Worm (Caenorhabditis elegans) whole organism, mixed stage, embryonic: ENCODE results near the gene T24C4.5.

Experiments
- M03D4.4 ChIP-seq: sonication (generic microtip); optimal IDR thresholded peaks from 2 replicates; lab custom pipeline; 2017; ENCODE audit warnings: mild to moderate bottlenecking, missing genetic modification characterization, missing compliant biosample characterization
- bed-3 ChIP-seq: fragments of 200-800 bp; sonication (Bioruptor generic); optimal IDR thresholded peaks from 3 replicates; lab custom pipeline; 2018; ENCODE audit warnings: mild to moderate bottlenecking, missing genetic modification characterization, moderate library complexity, missing compliant biosample characterization
- blmp-1 ChIP-seq: fragments of 150-350 bp; optimal IDR thresholded peaks from 2 replicates; lab custom pipeline; 2014; ENCODE audit warnings: missing biosample characterization, missing genetic modification characterization
- ceh-39 ChIP-seq: fragments of 150-350 bp; optimal IDR thresholded peaks from 2 replicates; lab custom pipeline; 2014; ENCODE audit warnings: missing biosample characterization, missing genetic modification characterization
- ceh-43 ChIP-seq: fragments of 200-800 bp; sonication (Bioruptor generic); optimal IDR thresholded peaks from 2 replicates; lab custom pipeline; 2018; ENCODE audit warnings: mild to moderate bottlenecking, missing genetic modification characterization, moderate library complexity, missing compliant biosample characterization
- ceh-83 ChIP-seq: fragments of 200-800 bp; sonication (Bioruptor generic); optimal IDR thresholded peaks from 2 replicates; lab custom pipeline; 2018; ENCODE audit warnings: mild to moderate bottlenecking, missing genetic modification characterization, missing compliant biosample characterization
- ces-1 ChIP-seq: fragments of 150-350 bp; optimal IDR thresholded peaks from 2 replicates; lab custom pipeline; 2014; ENCODE audit warnings: missing biosample characterization, missing genetic modification reagents, missing genetic modification characterization
- cnd-1 ChIP-seq: fragments of 200-800 bp; sonication (Bioruptor generic); optimal IDR thresholded peaks from 2 replicates; lab custom pipeline; 2018; ENCODE audit warnings: mild to moderate bottlenecking, missing genetic modification characterization, missing compliant biosample characterization
- drap-1 ChIP-seq: fragments of 200-800 bp; sonication (Bioruptor generic); optimal IDR thresholded peaks from 3 replicates; lab custom pipeline; 2018; ENCODE audit warnings: mild to moderate bottlenecking, missing genetic modification characterization, missing compliant biosample characterization
- elt-1 ChIP-seq: sonication (generic microtip); optimal IDR thresholded peaks from 2 replicates; lab custom pipeline; 2017; ENCODE audit warnings: missing genetic modification characterization, mild to moderate bottlenecking, missing compliant biosample characterization, antibody characterized with exemption, moderate library complexity, borderline replicate concordance; ENCODE audit not compliant: insufficient read depth
- elt-3 ChIP-seq: fragments of 150-350 bp; optimal IDR thresholded peaks from 2 replicates; lab custom pipeline; 2014; ENCODE audit warnings: missing biosample characterization, missing genetic modification characterization
- flh-1 ChIP-seq: fragments of 200-800 bp; sonication (Bioruptor generic); optimal IDR thresholded peaks from 2 replicates; lab custom pipeline; 2018; ENCODE audit warnings: mild to moderate bottlenecking, missing genetic modification characterization, moderate library complexity, missing compliant biosample characterization
- ham-2 ChIP-seq: fragments of 200-800 bp; sonication (Bioruptor generic); optimal IDR thresholded peaks from 2 replicates; lab custom pipeline; 2018; ENCODE audit warnings: mild to moderate bottlenecking, missing genetic modification characterization, missing compliant biosample characterization
- hlh-1 ChIP-seq: fragments of 150-350 bp; optimal IDR thresholded peaks from 2 replicates; lab custom pipeline; 2014; ENCODE audit warnings: missing biosample characterization, missing genetic modification reagents, missing genetic modification characterization
- lin-13 ChIP-seq: fragments of 150-350 bp; optimal IDR thresholded peaks from 2 replicates; lab custom pipeline; 2014; ENCODE audit warnings: missing biosample characterization, missing genetic modification characterization
- lin-32 ChIP-seq: fragments of 200-800 bp; sonication (Bioruptor generic); optimal IDR thresholded peaks from 2 replicates; lab custom pipeline; 2018; ENCODE audit warnings: mild to moderate bottlenecking, missing genetic modification characterization, missing compliant biosample characterization
- lsy-2 ChIP-seq: fragments of 150-350 bp; optimal IDR thresholded peaks from 2 replicates; lab custom pipeline; 2014; ENCODE audit warnings: missing biosample characterization, missing genetic modification characterization
- mab-5 ChIP-seq: fragments of 150-350 bp; optimal IDR thresholded peaks from 2 replicates; lab custom pipeline; 2014; ENCODE audit warnings: missing biosample characterization, missing genetic modification characterization
- mep-1 ChIP-seq: fragments of 150-350 bp; optimal IDR thresholded peaks from 2 replicates; lab custom pipeline; 2017; ENCODE audit warnings: missing biosample characterization, missing genetic modification reagents, missing genetic modification characterization, inconsistent platforms
- mls-2 ChIP-seq: sonication (generic microtip); optimal IDR thresholded peaks from 2 replicates; lab custom pipeline; 2016; ENCODE audit warnings: mild to moderate bottlenecking, missing genetic modification characterization, moderate library complexity, missing compliant biosample characterization
- nhr-12 ChIP-seq: fragments of 150-350 bp; optimal IDR thresholded peaks from 2 replicates; lab custom pipeline; 2014; ENCODE audit warnings: missing biosample characterization, missing genetic modification characterization
- nhr-2 ChIP-seq: fragments of 150-350 bp; optimal IDR thresholded peaks from 2 replicates; lab custom pipeline; 2014; ENCODE audit warnings: missing biosample characterization, missing genetic modification characterization
- nhr-237 ChIP-seq: fragments of 150-350 bp; optimal IDR thresholded peaks from 2 replicates; lab custom pipeline; 2014; ENCODE audit warnings: missing biosample characterization, missing genetic modification characterization
- nhr-28 ChIP-seq: fragments of 150-350 bp; optimal IDR thresholded peaks from 2 replicates; lab custom pipeline; 2014; ENCODE audit warnings: missing biosample characterization, missing genetic modification characterization
- nhr-76 ChIP-seq: sonication (generic microtip); optimal IDR thresholded peaks from 2 replicates; lab custom pipeline; 2017; ENCODE audit warnings: missing biosample characterization, missing genetic modification characterization
- pha-4 ChIP-seq: fragments of 150-350 bp; optimal IDR thresholded peaks from 2 replicates; lab custom pipeline; 2018; ENCODE audit warnings: missing biosample characterization, missing genetic modification reagents, missing genetic modification characterization
- sem-2 ChIP-seq: fragments of 200-800 bp; sonication (Bioruptor generic); optimal IDR thresholded peaks from 2 replicates; lab custom pipeline; 2018; ENCODE audit warnings: mild to moderate bottlenecking, missing genetic modification characterization, missing compliant biosample characterization
- snpc-4 ChIP-seq: fragments of 150-350 bp; optimal IDR thresholded peaks from 2 replicates; lab custom pipeline; 2014; ENCODE audit warnings: missing biosample characterization, missing genetic modification characterization
- sptf-1 ChIP-seq: sonication (generic microtip); optimal IDR thresholded peaks from 2 replicates; lab custom pipeline; 2017; ENCODE audit warnings: mild to moderate bottlenecking, missing genetic modification characterization, moderate library complexity, missing compliant biosample characterization
- tbx-8 ChIP-seq: fragments of 200-800 bp; sonication (Bioruptor generic); optimal IDR thresholded peaks from 2 replicates; lab custom pipeline; 2018; ENCODE audit warnings: mild to moderate bottlenecking, missing genetic modification characterization, moderate library complexity, missing compliant biosample characterization
- unc-120 ChIP-seq: sonication (generic microtip); optimal IDR thresholded peaks from 2 replicates; lab custom pipeline; 2017; ENCODE audit warnings: missing genetic modification characterization, missing compliant biosample characterization; ENCODE audit not compliant: poor library complexity, severe bottlenecking
- unc-39 ChIP-seq: fragments of 150-350 bp; optimal IDR thresholded peaks from 2 replicates; lab custom pipeline; 2014; ENCODE audit warnings: missing biosample characterization, missing genetic modification characterization
- unc-62 ChIP-seq: fragments of 150-350 bp; optimal IDR thresholded peaks from 2 replicates; lab custom pipeline; 2014; ENCODE audit warnings: missing biosample characterization, missing genetic modification reagents, missing genetic modification characterization
- zip-8 ChIP-seq: fragments of 150-350 bp; optimal IDR thresholded peaks from 2 replicates; lab custom pipeline; 2014; ENCODE audit warnings: missing biosample characterization, missing genetic modification characterization
- ztf-11 ChIP-seq: fragments of 150-350 bp; optimal IDR thresholded peaks from 2 replicates; lab custom pipeline; 2014; ENCODE audit warnings: missing biosample characterization, missing genetic modification characterization

The T24C4.5 gene

ce11 chrIII:833711-834442 is 45.7 kb downstream of the T24C4.5 start:
- TF ChIP-seq nhr-12 (tag; lab: Kevin White, UChicago) (no peak), drap-1 (GFP tag; lab: Kevin White, UChicago) (peak; percentile 64), mab-5 (tag; lab: Kevin White, UChicago) (no peak), mep-1 (tag; lab: Kevin White, UChicago) (peak; percentile 84), ceh-43 (GFP tag; lab: Kevin White, UChicago) (no peak), nhr-76 (no peak), ceh-39 (tag; lab: Kevin White, UChicago) (peak; percentile 52), lin-13 (peak; percentile 67), sem-2 (GFP tag; lab: Kevin White, UChicago) (no peak), mls-2 (tag; lab: Kevin White, UChicago) (peak; percentile 50), nhr-2 (peak; percentile 54), ces-1 (GFP tag; lab: Kevin White, UChicago) (peak; percentile 64), ceh-83 (peak; percentile 51), snpc-4 (no peak), lin-32 (GFP tag; lab: Kevin White, UChicago) (no peak), flh-1 (GFP tag; lab: Kevin White, UChicago) (no peak), bed-3 (GFP tag; lab: Kevin White, UChicago) (no peak), unc-39 (tag; lab: Kevin White, UChicago) (no peak), sptf-1 (tag; lab: Kevin White, UChicago) (peak; percentile 66), unc-120 (tag; lab: Kevin White, UChicago) (peak; percentile 57), elt-1 (peak; percentile 36), lsy-2 (tag; lab: Kevin White, UChicago) (peak; percentile 66), unc-62 (GFP tag; lab: Kevin White, UChicago) (peak; percentile 93), ham-2 (GFP tag; lab: Kevin White, UChicago) (peak; percentile 35), zip-8 (peak; percentile 36), nhr-237 (tag; lab: Kevin White, UChicago) (peak; percentile 91), cnd-1 (tag; lab: Kevin White, UChicago) (peak; percentile 53), blmp-1 (tag; lab: Kevin White, UChicago) (no peak), elt-3 (tag; lab: Kevin White, UChicago) (peak; percentile 83), hlh-1 (peak; percentile 25), M03D4.4 (tag; lab: Kevin White, UChicago) (peak; percentile 33), ztf-11 (tag; lab: Kevin White, UChicago) (peak; percentile 19), pha-4 (tag; lab: Kevin White, UChicago) (peak; percentile 94), tbx-8 (no peak), nhr-28 (tag; lab: Kevin White, UChicago) (no peak)

ce11 chrIII:832855-833504 is 46.6 kb downstream of the T24C4.5 start, which contains the start of gene zip-2:
Gene zip-2 (plus strand): TSS chrIII:832982.
- no peak for TF ChIP-seq lsy-2 (tag; lab: Kevin White, UChicago)
- no peak for TF ChIP-seq unc-62 (GFP tag; lab: Kevin White, UChicago)
- TF ChIP-seq ceh-43 (GFP tag; lab: Kevin White, UChicago) = no peak

- TF ChIP-seq nhr-28 (tag; lab: Kevin White, UChicago) (no peak), unc-62 (GFP tag; lab: Kevin White, UChicago) (no peak), tbx-8 (no peak), elt-3 (tag; lab: Kevin White, UChicago) (no peak), lsy-2 (tag; lab: Kevin White, UChicago) (no peak), blmp-1 (tag; lab: Kevin White, UChicago) (no peak), nhr-2 (no peak), ham-2 (GFP tag; lab: Kevin White, UChicago) (no peak), ceh-39 (tag; lab: Kevin White, UChicago) (no peak), lin-32 (GFP tag; lab: Kevin White, UChicago) (no peak), mab-5 (tag; lab: Kevin White, UChicago) (no peak), ces-1 (GFP tag; lab: Kevin White, UChicago) (no peak), hlh-1 (no peak), flh-1 (GFP tag; lab: Kevin White, UChicago) (no peak), pha-4 (tag; lab: Kevin White, UChicago) (no peak), zip-8 (no peak), mls-2 (tag; lab: Kevin White, UChicago) (no peak)
These were observed 47.6 kb downstream of the T24C4.5 start, which contains the start of gene ceeh-1 for ce11 chrIII:831961-832360. Gene ceeh-1 (minus strand): TSS chrIII:832277.
